Worm (Caenorhabditis elegans) whole organism, L3 larva: ENCODE measurements around the gene osm-9.

Source experiments
- egl-27 ChIP-seq: sonication (generic microtip); optimal IDR thresholded peaks from 4 replicates; lab custom pipeline; 2017; ENCODE audit warnings: missing biosample characterization, missing genetic modification reagents, missing genetic modification characterization
- fkh-10 ChIP-seq: sonication (generic microtip); optimal IDR thresholded peaks from 2 replicates; lab custom pipeline; 2017; ENCODE audit warnings: missing biosample characterization, missing genetic modification reagents, missing genetic modification characterization
- lin-39 ChIP-seq: fragments of 150-350 bp; optimal IDR thresholded peaks from 2 replicates; lab custom pipeline; 2018; ENCODE audit warnings: missing biosample characterization, missing genetic modification reagents, missing genetic modification characterization
- snpc-4 ChIP-seq: fragments of 150-350 bp; optimal IDR thresholded peaks from 2 replicates; lab custom pipeline; 2014; ENCODE audit warnings: missing biosample characterization, missing genetic modification characterization
- unc-39 ChIP-seq: sonication (generic microtip); optimal IDR thresholded peaks from 4 replicates; lab custom pipeline; 2017; ENCODE audit warnings: missing biosample characterization, missing genetic modification characterization

DNA sequence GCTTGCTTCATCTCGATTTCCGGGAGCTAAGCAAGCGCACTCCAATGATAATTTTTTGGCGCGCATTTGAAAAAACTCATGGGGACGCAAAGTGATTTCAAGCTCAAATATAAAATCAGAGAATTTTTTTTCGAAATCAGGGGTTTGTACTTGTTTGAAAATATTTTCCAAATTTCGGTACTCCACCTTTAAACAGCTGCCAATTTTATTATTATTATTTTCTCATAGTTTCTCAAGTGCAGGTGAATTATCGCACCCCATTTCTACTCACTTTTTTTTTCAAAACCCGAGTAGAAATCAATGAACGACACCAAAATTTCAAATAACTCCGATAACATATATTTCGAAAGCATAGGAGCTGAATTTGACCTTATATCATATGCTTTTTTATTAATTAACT lies 53.1 kb downstream of the osm-9 start, which contains the start of gene srz-83:
- TF ChIP-seq snpc-4 (tag; lab: Kevin White, UChicago) (no peak), egl-27 (tag; lab: Kevin White, UChicago) (no peak), unc-39 (tag; lab: Kevin White, UChicago) (no peak), lin-39 (tag; lab: Kevin White, UChicago) (no peak), fkh-10 (GFP tag; lab: Kevin White, UChicago) (no peak)
